Fruit fly (Drosophila melanogaster) whole organism, pupa: ENCODE data around the gene CG31792.

ENCODE experiments used
- CG8159 ChIP-seq: fragments of 200-800 bp; sonication (Bioruptor generic); optimal IDR thresholded peaks from 3 replicates; lab custom pipeline; 2018; ENCODE audit warnings: missing biosample characterization, mild to moderate bottlenecking, missing genetic modification characterization, moderate library complexity
- Pif1A ChIP-seq: fragments of 200-800 bp; sonication (Bioruptor generic); optimal IDR thresholded peaks from 3 replicates; lab custom pipeline; 2016; ENCODE audit warnings: missing biosample characterization, missing genetic modification characterization
- fd96Ca ChIP-seq: fragments of 200-800 bp; sonication (Bioruptor generic); IDR thresholded peaks from 3 replicates; pipeline ENCODE4 v1.3.6; 2022; ENCODE audit warnings: missing biosample characterization, missing genetic modification characterization

dm6 chr2L:18953512-18954254 is 43.6 kb upstream of the CG31792 start:
- TF ChIP-seq Pif1A (no peak), CG8159 (tag; lab: Kevin White, UChicago) (no peak), fd96Ca (no peak)
